Fruit fly (Drosophila melanogaster): ENCODE data around the gene Saf6.

The Saf6 gene

dm6 chr2L:819315-820032 lies 3.7 kb upstream of the Saf6 start, which contains the start of the genes PGAP2 and Clp (continued):
- peak; percentile 52; the same call in 1 of the 2 replicates for TF ChIP-seq Rx (GFP tag; IDR thresholded peaks at IDR 0.05)
- TF ChIP-seq CG12299 (tag; optimal IDR thresholded peaks at IDR 0.05), result peak; percentile 45
- 0 out of 2 replicates have a peak, but pooled peaks have one; percentile 31 for TF ChIP-seq hbn (GFP tag; IDR thresholded peaks at IDR 0.05; ENCODE audit: partially characterized antibody)
- peak; percentile 42 for TF ChIP-seq CG5245 (GFP tag; optimal IDR thresholded peaks at IDR 0.05)
- no peak for TF ChIP-seq ac (GFP tag; optimal IDR thresholded peaks at IDR 0.05)
- TF ChIP-seq seq (GFP tag; IDR thresholded peaks at IDR 0.05), result peak; percentile 38; the same call in 1 of the 2 replicates
- peak; percentile 57; the same call in 1 of the 2 replicates for TF ChIP-seq danr (GFP tag; IDR thresholded peaks at IDR 0.05)
- peak; percentile 64 for TF ChIP-seq Hmr (GFP tag; optimal IDR thresholded peaks at IDR 0.05)
- peak; percentile 79 for TF ChIP-seq esg (GFP tag; conservative IDR thresholded peaks at IDR 0.05)
- TF ChIP-seq Ravus (GFP tag; IDR thresholded peaks at IDR 0.05), result peak; percentile 20
- TF ChIP-seq Hey (tag; optimal IDR thresholded peaks at IDR 0.05), result no peak
- peak; percentile 6 for TF ChIP-seq NK7.1 (GFP tag; optimal IDR thresholded peaks at IDR 0.05)
- peak; percentile 13 for TF ChIP-seq fd102C (GFP tag; optimal IDR thresholded peaks at IDR 0.05)
- TF ChIP-seq br (optimal IDR thresholded peaks at IDR 0.05), result no peak
- peak; percentile 62 for TF ChIP-seq CG6272 (GFP tag; IDR thresholded peaks at IDR 0.05)
- peak; percentile 59 for TF ChIP-seq CG16815 (GFP tag; optimal IDR thresholded peaks at IDR 0.05)
- peak; percentile 67; the same call in 1 of the 2 replicates for TF ChIP-seq Scr (GFP tag; IDR thresholded peaks at IDR 0.05; ENCODE audit: partially characterized antibody)
- TF ChIP-seq CG30020 (tag; optimal IDR thresholded peaks at IDR 0.05), result peak; percentile 60
- TF ChIP-seq kah (GFP tag; optimal IDR thresholded peaks at IDR 0.05), result no peak
- no peak for TF ChIP-seq CG16863 (GFP tag; optimal IDR thresholded peaks at IDR 0.05)
- peak; percentile 42 for TF ChIP-seq caup (GFP tag; optimal IDR thresholded peaks at IDR 0.05; ENCODE audit: severe bottlenecking)
- peak; percentile 65 for TF ChIP-seq Mad (GFP tag; optimal IDR thresholded peaks at IDR 0.05)
- no peak for TF ChIP-seq kni (GFP tag; optimal IDR thresholded peaks at IDR 0.05)
- TF ChIP-seq CG1602 (GFP tag; optimal IDR thresholded peaks at IDR 0.05), result peak; percentile 79
- peak; percentile 89 for TF ChIP-seq gem (tag; optimal IDR thresholded peaks at IDR 0.05)
- TF ChIP-seq wek (GFP tag; optimal IDR thresholded peaks at IDR 0.05), result no peak
- TF ChIP-seq CG3726 (GFP tag; IDR thresholded peaks at IDR 0.05), result 0 out of 3 replicates have a peak, but pooled peaks have one; percentile 16
- peak; percentile 43 to 56 for TF ChIP-seq chif (GFP tag; optimal IDR thresholded peaks at IDR 0.05)
- TF ChIP-seq Lim3 (GFP tag; IDR thresholded peaks at IDR 0.05), result no peak
- TF ChIP-seq slbo (GFP tag; IDR thresholded peaks at IDR 0.05), result peak; percentile 89
- TF ChIP-seq CoRest (tag; optimal IDR thresholded peaks at IDR 0.05), result peak; percentile 87
- TF ChIP-seq CG8944 (GFP tag; optimal IDR thresholded peaks at IDR 0.05), result peak; percentile 12
- no peak for TF ChIP-seq CG7928 (GFP tag; optimal IDR thresholded peaks at IDR 0.05)
- TF ChIP-seq Camta (GFP tag; optimal IDR thresholded peaks at IDR 0.05), result peak; percentile 33
- TF ChIP-seq sisA (GFP tag; IDR thresholded peaks at IDR 0.05), result peak; percentile 76
- TF ChIP-seq CG15011 (GFP tag; optimal IDR thresholded peaks at IDR 0.05), result peak; percentile 47
- TF ChIP-seq Chrac-16 (GFP tag; optimal IDR thresholded peaks at IDR 0.05), result peak; percentile 74
- peak; percentile 79 for TF ChIP-seq Abd-B (GFP tag; optimal IDR thresholded peaks at IDR 0.05)
- peak; percentile 78 for TF ChIP-seq dmrt11E (tag; optimal IDR thresholded peaks at IDR 0.05)
- TF ChIP-seq CG9727 (GFP tag; optimal IDR thresholded peaks at IDR 0.05), result peak; percentile 80
- TF ChIP-seq CG2889 (GFP tag; IDR thresholded peaks at IDR 0.05), result peak; percentile 59; the same call in 2 of the 3 replicates
- peak; percentile 20 for TF ChIP-seq CG13624 (GFP tag; optimal IDR thresholded peaks at IDR 0.05)
- TF ChIP-seq Sry-δ (GFP tag; optimal IDR thresholded peaks at IDR 0.05), result peak; percentile 77
- peak; percentile 72 for TF ChIP-seq B-H1 (GFP tag; IDR thresholded peaks at IDR 0.05)
- peak; percentile 54; the same call in 1 of the 2 replicates for TF ChIP-seq stc (GFP tag; IDR thresholded peaks at IDR 0.05)
- TF ChIP-seq CG4282 (GFP tag; optimal IDR thresholded peaks at IDR 0.05), result no peak
- peak; percentile 49 for TF ChIP-seq Usf (GFP tag; optimal IDR thresholded peaks at IDR 0.05)
- peak; percentile 36; the same call in 1 of the 2 replicates for TF ChIP-seq Nf-YA (GFP tag; IDR thresholded peaks at IDR 0.05)
- peak; percentile 65 for TF ChIP-seq ase (GFP tag; IDR thresholded peaks at IDR 0.05)
